Worm (Caenorhabditis elegans): ENCODE results near the gene F57A8.6.
A peak's percentile ranks its signal among the peaks of the same experiment; 100 is the strongest.

DNA sequence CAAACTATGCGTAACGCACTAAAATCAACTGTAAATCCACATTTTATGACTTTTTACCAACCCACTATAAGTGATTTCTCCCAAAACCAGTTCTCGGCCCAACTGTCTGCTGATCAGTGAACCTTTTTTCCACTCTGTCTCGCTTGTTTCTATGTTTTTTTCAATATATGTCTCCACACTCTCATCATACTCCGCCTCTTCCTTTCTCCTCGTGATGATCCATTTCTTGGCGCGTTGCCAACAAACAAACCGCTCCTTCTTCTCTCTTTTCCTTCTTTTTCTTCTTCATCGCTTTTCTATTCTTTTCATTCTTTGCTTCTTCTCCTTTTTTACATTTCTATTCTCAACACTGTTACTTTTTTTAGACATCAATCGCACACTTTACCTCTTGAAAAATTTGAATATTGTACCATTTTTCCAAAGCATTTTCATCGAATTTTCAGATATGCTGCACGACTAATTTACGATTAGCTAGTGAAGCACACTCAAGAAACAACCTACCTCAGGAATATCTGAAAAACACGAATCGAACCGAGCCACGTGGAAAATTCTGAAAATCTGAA is 30.4 kb downstream of the F57A8.6 start, which contains the start of gene T06E8.8:
- TF ChIP-seq lsy-2 (tag; optimal IDR thresholded peaks at IDR 0.05), result peak in 1 of 2 experiments; percentile 83
- TF ChIP-seq snpc-4 (tag; optimal IDR thresholded peaks at IDR 0.05), result no peak
- no peak for TF ChIP-seq ceh-82 (tag; optimal IDR thresholded peaks at IDR 0.05)
- TF ChIP-seq ztf-11 (tag; optimal IDR thresholded peaks at IDR 0.05), result no peak
- TF ChIP-seq lin-13 (GFP tag; optimal IDR thresholded peaks at IDR 0.05), result peak; percentile 31
- no peak for TF ChIP-seq unc-39 (tag; optimal IDR thresholded peaks at IDR 0.05)
- no peak for TF ChIP-seq lin-11 (tag; optimal IDR thresholded peaks at IDR 0.05)
- no peak for TF ChIP-seq unc-62 (GFP tag; optimal IDR thresholded peaks at IDR 0.05)
- no peak for TF ChIP-seq nhr-77 (tag; optimal IDR thresholded peaks at IDR 0.05)
- TF ChIP-seq nhr-237 (tag; optimal IDR thresholded peaks at IDR 0.05), result no peak
- no peak for TF ChIP-seq ama-1 (optimal IDR thresholded peaks at IDR 0.05)
- no peak for TF ChIP-seq ztf-4 (tag; optimal IDR thresholded peaks at IDR 0.05)
